Worm (Caenorhabditis elegans) whole organism, L4/young adult: ENCODE measurements around the gene ZK637.15.

Experiments
- W03F9.2 ChIP-seq: fragments of 150-350 bp; optimal IDR thresholded peaks from 2 replicates; lab custom pipeline; 2014; ENCODE audit warnings: missing biosample characterization, missing genetic modification characterization
- dao-5 ChIP-seq: sonication (generic microtip); optimal IDR thresholded peaks from 2 replicates; lab custom pipeline; 2016; ENCODE audit warnings: missing genotype, missing genetic modification characterization, moderate library complexity, missing compliant biosample characterization
- him-1 ChIP-seq: sonication (generic microtip); optimal IDR thresholded peaks from 2 replicates; lab custom pipeline; 2016; ENCODE audit warnings: missing genotype, missing genetic modification reagents, missing genetic modification characterization, missing compliant biosample characterization

Gene ZK637.15

DNA sequence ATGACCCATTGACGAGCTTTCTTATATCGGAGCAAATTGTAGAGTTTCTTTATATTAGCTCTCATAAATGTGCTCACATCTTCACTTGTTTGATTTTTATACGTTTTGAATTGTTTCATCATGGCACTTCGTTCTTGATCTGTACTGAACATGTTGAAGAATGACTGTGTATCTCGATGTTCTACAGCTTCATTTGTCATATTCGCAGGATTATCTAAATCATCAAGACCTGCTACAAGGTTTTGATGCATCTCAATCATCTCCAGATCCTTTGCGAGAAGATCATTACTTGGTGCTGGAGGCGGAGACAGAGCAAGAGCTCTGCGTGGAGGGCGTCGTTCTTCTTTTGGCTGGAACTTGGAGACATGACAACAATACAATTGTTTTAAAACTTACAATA is 16.6 kb upstream of the ZK637.15 start:
- TF ChIP-seq him-1 (tag; lab: Kevin White, UChicago) (no peak), dao-5 (no peak), W03F9.2 (no peak)

DNA sequence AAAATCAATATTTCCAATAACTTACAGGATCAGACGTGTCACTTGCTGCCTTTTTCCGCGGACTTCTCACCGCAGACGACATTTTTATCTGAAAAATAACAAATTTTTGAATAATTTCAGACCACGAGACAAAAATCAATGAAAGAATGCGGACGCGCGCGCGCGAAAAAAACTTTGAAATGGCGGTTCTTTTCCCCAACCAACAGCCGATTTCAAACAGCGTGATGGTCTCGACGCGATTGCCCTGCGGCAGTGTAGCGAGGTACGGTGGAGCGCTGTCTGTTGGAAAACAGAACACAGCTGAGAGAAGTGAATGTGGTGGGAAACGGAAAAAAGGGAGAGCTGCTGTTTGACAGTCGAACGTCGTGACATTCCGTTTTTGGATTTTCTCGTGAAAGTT is 15.8 kb upstream of the ZK637.15 start, which contains the start of gene lin-9:
Gene lin-9, minus strand, starts transcription at position 88 of the 400 bp plus-strand sequence.
- peak; percentile 87 for TF ChIP-seq him-1 (tag; lab: Kevin White, UChicago)
- TF ChIP-seq dao-5, result no peak
- peak; percentile 97 for TF ChIP-seq W03F9.2

DNA sequence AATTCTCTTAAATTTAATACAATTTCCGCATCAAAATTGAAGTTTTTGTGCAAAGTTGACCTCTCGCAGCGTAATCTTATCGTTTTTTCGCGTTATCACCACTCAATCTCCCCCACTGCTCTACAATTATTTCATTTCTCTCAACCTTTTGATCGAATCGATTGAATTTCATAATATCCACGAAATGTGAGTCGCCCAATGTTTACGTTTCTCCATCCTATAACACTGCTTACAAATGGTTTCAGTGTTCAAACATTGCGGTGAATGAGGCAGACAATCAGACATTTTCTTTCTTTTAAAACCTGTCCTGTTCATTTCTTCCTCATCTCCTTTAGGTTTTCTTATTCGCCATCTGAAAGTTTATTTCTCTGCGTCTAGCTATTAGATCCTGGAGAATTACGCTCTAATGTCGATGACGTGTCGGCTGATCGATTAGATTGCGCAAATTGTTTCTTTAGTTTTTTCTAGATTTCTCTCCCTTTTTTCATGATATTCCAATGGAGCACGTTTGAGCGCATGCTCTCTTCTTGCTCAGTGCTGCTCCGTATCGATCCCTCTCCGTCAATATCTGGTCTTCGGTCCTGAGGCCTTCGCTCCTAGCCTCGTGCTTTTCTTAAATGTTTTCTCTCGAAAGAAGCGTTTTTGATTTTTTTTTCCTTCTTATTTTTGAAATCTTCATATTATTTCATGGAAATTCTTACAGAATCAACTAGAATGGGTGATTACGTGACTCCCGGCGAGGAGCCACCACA is 14.8 kb upstream of the ZK637.15 start, which contains the start of gene unc-32:
Gene unc-32, plus strand, starts transcription at position 702 of the 752 bp plus-strand sequence.
- no peak for TF ChIP-seq W03F9.2
- TF ChIP-seq dao-5, result no peak
- peak; percentile 4 for TF ChIP-seq him-1 (tag; lab: Kevin White, UChicago)

DNA sequence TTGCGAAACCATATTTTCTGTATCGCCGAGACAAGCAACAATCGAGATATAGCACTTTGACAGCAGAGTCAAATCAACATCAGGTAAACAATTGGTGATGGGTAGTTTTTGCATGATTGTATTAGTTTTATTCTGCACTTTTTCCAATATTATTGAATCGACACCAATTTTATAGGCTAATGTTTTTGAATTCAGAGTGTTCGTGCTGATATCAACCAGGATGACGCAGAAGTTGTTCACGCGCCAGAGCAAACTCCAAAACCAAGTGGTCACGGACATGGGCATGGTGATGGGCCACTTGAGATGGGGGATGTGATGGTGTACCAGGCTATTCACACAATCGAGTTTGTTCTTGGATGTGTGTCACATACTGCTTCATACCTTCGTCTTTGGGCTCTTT is 9.7 kb upstream of the ZK637.15 start:
- no peak for TF ChIP-seq dao-5
- TF ChIP-seq W03F9.2, result no peak
- no peak for TF ChIP-seq him-1 (tag; lab: Kevin White, UChicago)

DNA sequence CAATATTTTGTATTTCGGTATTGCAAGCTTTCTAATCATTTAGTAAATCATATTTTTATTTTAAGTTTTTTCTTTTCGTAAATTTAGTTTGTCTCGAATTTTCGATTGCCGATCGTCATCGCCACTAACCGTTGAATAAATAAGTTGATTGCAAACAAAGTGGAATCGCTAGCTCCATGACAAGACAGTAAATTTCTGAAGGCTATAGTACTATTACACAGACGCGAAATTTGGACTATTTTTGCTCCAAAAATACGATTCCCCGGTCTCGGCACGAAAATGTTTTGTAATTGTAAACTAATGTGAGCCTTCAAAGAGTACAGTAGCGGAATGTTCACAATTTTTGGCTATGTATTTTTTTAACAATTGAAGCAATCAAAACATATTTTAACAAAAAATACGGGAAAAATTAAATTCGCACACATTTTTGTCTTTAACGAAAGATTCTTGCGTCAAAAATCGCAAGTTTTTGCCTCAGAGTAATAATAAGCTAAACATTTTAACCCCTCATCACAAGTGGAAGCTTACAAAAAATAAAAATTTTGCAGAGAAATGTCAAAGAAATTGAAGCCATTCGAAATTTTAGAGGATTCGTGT is 8.2 kb upstream of the ZK637.15 start, which contains the start of gene tpk-1:
Gene tpk-1, plus strand, starts transcription at position 547 of the 597 bp plus-strand sequence.
- no peak for TF ChIP-seq W03F9.2
- TF ChIP-seq him-1 (tag; lab: Kevin White, UChicago), result peak; percentile 26

DNA sequence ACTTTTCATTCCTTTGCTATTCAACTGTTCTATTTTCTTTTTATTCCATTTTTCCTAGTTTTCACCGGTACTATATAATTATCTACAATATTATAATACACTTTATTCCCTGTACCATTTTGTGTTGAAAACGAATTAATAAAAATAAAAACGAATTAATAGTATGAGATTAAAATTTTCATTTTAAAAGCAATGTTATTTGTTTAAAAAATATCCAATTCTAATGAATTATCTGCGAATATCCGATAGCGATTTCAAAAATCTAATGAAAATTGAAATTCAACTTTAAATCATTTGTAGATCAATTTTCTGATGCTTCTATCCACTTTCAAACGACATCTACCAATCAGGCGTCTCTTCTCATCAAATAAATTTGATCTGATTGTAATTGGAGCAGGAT is 6.4 kb upstream of the ZK637.15 start, which contains the start of gene trxr-2:
Gene trxr-2, plus strand, starts transcription at position 301 of the 400 bp plus-strand sequence.
- no peak for TF ChIP-seq him-1 (tag; lab: Kevin White, UChicago)
- TF ChIP-seq W03F9.2, result no peak
- no peak for TF ChIP-seq dao-5

DNA sequence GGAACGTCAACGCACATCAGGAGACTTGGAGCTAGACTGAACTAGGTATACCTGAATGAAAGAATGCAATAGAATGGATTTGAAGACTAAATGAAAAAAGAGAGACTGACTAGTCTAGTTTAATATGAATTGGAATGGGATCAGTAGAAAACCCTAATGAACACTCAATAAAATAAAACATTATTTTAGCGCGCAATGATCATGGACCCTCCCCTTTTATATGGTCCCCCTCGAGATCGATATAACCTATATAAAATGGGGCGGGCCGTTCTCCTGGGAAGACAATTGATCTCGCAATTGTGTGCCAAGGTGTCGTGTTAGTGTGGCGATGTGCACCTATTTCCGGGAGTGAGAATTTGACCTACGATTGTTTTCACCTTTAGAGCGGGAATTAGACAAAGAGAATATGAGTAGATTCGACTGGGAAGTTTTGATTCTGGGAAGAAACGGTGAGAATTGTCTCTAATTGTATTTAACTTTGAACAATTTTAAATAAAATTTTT is 2.0 kb upstream of the ZK637.15 start, which contains the start of gene cdc-25.3:
Gene cdc-25.3, minus strand, starts transcription at position 51 of the 503 bp plus-strand sequence.
- TF ChIP-seq W03F9.2 (no peak), him-1 (tag; lab: Kevin White, UChicago) (no peak), dao-5 (no peak)

DNA sequence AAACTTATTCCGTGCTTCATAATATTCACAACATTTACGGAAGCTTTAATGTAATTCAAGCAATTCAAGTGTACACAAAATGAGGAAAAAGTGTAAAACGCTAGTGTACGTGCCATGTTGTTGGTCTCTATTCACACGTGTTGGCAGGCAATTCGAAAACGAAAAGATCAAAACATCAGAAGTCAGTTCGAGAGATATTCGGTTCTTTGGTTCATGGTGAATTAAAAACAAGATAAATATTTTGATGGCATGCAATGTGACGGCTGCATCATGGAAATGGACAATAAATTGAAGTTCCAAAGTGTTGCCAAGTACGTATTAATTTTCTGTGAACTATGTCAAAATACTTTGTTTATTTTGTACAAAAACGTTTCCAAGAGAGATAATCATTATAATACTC is 2.2 kb downstream of the ZK637.15 start:
- TF ChIP-seq dao-5 (no peak), him-1 (tag; lab: Kevin White, UChicago) (no peak), W03F9.2 (no peak)

DNA sequence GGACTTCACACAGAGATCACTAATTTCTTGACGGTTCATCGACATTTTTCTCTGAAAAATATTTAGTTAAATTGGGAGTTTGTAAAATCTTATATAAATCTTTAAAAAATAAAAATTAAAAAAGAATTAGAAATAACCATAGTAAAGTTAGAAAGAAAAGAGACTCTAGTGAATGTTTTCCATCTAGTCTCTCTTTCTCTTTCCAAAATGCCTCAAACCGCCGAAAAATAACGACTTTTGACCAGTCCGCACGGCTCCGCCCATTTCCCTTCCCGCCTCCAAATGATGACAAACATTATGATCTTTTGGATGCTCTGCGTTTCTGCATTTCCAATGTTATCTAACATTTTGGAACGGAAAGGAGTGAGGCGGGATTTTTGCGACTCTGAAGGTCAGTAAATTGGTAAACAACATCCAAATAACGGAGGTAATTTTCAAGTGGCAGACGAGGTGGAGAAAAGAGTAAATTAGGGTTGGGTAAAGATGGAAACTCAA is 3.4 kb downstream of the ZK637.15 start, which contains the start of gene glb-1:
Gene glb-1, minus strand, starts transcription at position 51 of the 495 bp plus-strand sequence.
- TF ChIP-seq W03F9.2, result no peak
- no peak for TF ChIP-seq him-1 (tag; lab: Kevin White, UChicago)
- TF ChIP-seq dao-5, result no peak

DNA sequence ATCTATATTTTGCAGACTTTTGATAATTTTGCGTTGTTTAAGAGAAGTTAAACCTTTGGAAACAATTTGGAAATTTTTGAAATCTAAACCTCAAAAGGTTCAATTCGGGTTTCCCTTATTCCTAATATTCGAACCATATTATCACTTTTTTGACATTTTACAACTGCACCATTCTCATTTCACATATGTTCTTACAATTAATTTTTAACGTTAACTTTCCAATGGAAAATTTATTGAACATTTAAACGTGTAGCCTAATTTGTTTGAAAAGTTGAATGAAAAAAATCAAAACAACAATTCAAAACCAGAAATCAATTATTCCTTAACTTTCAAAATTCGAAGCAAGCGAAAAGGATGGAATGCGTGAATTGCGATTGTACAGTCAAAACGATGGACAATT is 4.1 kb downstream of the ZK637.15 start, which contains the start of gene ZK637.12:
Gene ZK637.12, plus strand, starts transcription at position 301 of the 400 bp plus-strand sequence.
- TF ChIP-seq W03F9.2 (no peak), him-1 (tag; lab: Kevin White, UChicago) (no peak)

DNA sequence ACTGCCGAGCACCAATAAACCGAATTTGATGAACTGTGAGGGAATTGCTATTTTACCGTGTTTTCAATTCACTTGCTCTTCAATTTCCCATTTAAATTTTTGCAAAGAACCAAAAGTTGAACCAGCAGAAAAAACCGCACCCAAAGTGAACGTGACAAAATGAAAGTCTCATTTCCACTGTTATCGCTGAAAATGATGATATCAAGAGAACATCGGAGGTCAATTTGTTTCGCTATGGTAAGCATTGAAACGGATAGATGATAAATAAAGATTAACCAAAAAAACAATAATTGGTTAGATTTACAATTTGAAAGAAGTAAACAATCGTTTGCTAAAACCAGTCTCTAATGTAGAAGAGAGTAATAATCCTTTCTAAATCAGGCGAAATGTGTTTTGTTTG is 5.7 kb downstream of the ZK637.15 start:
- TF ChIP-seq W03F9.2 (no peak), dao-5 (no peak), him-1 (tag; lab: Kevin White, UChicago) (no peak)

DNA sequence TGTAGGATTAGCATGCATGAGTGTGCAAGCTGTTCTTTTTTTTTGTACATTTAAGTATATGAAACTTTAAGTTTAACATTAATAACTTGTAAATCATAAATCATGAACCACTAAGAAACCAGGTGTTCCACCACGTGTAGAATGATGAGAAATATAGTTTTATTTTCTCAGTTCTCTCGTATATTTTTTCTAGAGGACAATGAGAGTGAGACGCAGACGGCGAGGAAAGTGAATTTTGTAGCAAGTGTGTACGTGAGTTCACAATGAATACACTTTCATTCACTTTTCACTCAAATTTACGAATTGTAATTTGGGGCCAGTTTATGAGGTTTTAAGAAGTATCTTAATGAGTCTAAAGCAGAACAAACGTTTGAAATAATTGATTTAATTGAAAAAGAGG is 6.6 kb downstream of the ZK637.15 start:
- no peak for TF ChIP-seq W03F9.2
- no peak for TF ChIP-seq him-1 (tag; lab: Kevin White, UChicago)
- no peak for TF ChIP-seq dao-5

DNA sequence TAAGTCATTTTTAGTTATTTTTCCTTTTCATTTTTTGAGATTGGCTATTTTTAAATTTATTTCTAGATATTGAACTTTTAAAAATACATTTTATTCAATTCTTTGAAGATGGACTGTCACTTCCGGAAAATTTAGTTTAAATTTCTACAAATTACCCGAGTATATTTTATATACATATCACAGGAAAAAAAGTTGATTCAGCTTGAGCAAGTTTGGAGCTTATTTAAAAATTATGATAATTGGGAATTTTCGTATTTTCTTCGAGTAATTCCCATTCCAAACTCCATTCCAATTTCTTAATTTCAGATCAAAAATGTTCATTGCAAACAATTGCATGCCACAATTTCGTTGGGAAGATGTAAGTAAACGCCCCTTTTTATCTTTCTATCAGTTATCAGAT is 9.8 kb downstream of the ZK637.15 start, which contains the start of gene arrd-15:
Gene arrd-15, plus strand, starts transcription at position 301 of the 400 bp plus-strand sequence.
- TF ChIP-seq him-1 (tag; lab: Kevin White, UChicago), result no peak
- no peak for TF ChIP-seq dao-5
- TF ChIP-seq W03F9.2, result no peak

DNA sequence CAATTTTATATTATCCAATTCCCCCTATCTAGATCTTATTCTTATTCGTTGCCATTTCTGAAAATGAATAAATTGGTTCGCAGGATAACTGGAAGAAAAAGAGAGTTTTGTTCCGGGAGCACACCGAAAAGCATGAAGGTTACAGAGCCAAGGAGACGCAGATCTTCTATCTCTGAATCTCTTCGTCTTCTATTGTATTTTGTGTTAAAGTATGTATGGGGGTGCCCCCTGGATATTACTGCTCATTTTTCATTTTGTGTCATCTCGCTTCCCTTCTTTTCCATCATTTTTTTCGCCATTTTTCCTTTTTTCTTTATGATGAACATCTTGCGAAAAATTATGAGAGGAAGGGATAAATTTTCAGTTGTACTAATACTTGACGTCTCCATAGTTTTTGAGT is 13.8 kb downstream of the ZK637.15 start:
- TF ChIP-seq dao-5 (no peak), W03F9.2 (no peak), him-1 (tag; lab: Kevin White, UChicago) (no peak)
